Fruit fly (Drosophila melanogaster): ENCODE measurements around the gene CG3708.

dm6 chrX:921359-921758 is 8.5 kb downstream of the CG3708 start:
- TF ChIP-seq Clk (GFP tag; optimal IDR thresholded peaks at IDR 0.05) = no peak
- no peak for TF ChIP-seq CG7045 (GFP tag; optimal IDR thresholded peaks at IDR 0.05)
- no peak for TF ChIP-seq CG12768 (GFP tag; optimal IDR thresholded peaks at IDR 0.05)
- TF ChIP-seq Crg-1 (GFP tag; optimal IDR thresholded peaks at IDR 0.05) = no peak
- TF ChIP-seq kay (GFP tag; ENCODE audit: borderline replicate concordance) = no peak
- TF ChIP-seq CG5204 (GFP tag; optimal IDR thresholded peaks at IDR 0.05) = no peak
- no peak for TF ChIP-seq CG1620 (GFP tag; optimal IDR thresholded peaks at IDR 0.05)
- no peak for TF ChIP-seq pad (GFP tag; optimal IDR thresholded peaks at IDR 0.05)
- TF ChIP-seq Hr96 (GFP tag; optimal IDR thresholded peaks at IDR 0.05) = no peak
- no peak for TF ChIP-seq ovo (GFP tag; optimal IDR thresholded peaks at IDR 0.05)
- no peak for TF ChIP-seq CG14711 (tag; optimal IDR thresholded peaks at IDR 0.05)
- no peak for TF ChIP-seq toe (GFP tag; optimal IDR thresholded peaks at IDR 0.05)
- no peak for TF ChIP-seq bab1 (GFP tag; optimal IDR thresholded peaks at IDR 0.05)
